Worm (Caenorhabditis elegans): ENCODE results near the gene pals-38.

The pals-38 gene

DNA sequence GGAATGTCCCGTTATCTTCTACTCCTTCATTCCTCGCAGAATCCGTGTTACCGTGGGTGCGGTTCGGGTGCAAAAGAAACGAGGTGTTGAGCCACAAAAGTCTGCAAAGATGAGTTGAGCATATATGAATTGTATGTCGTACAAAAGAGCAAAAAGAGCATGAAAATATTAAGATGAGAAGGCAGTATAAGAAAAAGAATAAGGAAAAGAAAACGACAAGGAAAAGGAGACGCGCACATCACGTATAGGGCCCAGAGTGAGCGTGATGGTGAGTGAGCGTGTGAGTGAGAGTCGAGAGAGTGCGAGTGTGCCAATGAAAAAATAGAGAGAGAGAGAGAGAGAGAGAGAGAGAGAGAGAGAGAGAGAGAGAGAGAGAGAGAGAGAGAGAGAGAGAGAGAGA, 16.1 kb upstream of the pals-38 start, which contains the start of gene egl-10:
Gene egl-10, minus strand, starts transcription at position 101 of the 400 bp plus-strand sequence.
- TF ChIP-seq egl-27 (tag; optimal IDR thresholded peaks at IDR 0.05), result no peak
- TF ChIP-seq mab-5 (tag; optimal IDR thresholded peaks at IDR 0.05), result no peak
- TF ChIP-seq nhr-6 (tag; optimal IDR thresholded peaks at IDR 0.05), result no peak
- TF ChIP-seq ztf-1 (GFP tag; conservative IDR thresholded peaks at IDR 0.05), result no peak
- no peak for TF ChIP-seq nhr-10 (tag; optimal IDR thresholded peaks at IDR 0.05)
- no peak for TF ChIP-seq Y55F3AM.14 (GFP tag; optimal IDR thresholded peaks at IDR 0.05)
- TF ChIP-seq ztf-11 (tag; optimal IDR thresholded peaks at IDR 0.05), result no peak
- no peak for TF ChIP-seq lin-39 (tag; optimal IDR thresholded peaks at IDR 0.05)
- TF ChIP-seq ZK546.5 (tag; optimal IDR thresholded peaks at IDR 0.05), result no peak
- TF ChIP-seq nhr-12 (tag; optimal IDR thresholded peaks at IDR 0.05), result no peak
- no peak for TF ChIP-seq elt-1 (tag; optimal IDR thresholded peaks at IDR 0.05)
- peak; percentile 14 for TF ChIP-seq nhr-129 (tag; optimal IDR thresholded peaks at IDR 0.05)
- peak in 1 of 2 experiments; percentile 8 for TF ChIP-seq lsy-2 (tag; optimal IDR thresholded peaks at IDR 0.05)
- no peak for TF ChIP-seq unc-39 (tag; optimal IDR thresholded peaks at IDR 0.05)
- no peak for TF ChIP-seq nhr-237 (tag; optimal IDR thresholded peaks at IDR 0.05)
- no peak for TF ChIP-seq nhr-21 (tag; optimal IDR thresholded peaks at IDR 0.05)
- TF ChIP-seq dmd-4 (tag; optimal IDR thresholded peaks at IDR 0.05), result no peak
- TF ChIP-seq ztf-4 (tag; optimal IDR thresholded peaks at IDR 0.05), result no peak
- TF ChIP-seq sma-9 (GFP tag; optimal IDR thresholded peaks at IDR 0.05), result peak; percentile 26
- TF ChIP-seq sma-9 (tag; optimal IDR thresholded peaks at IDR 0.05), result no peak

DNA sequence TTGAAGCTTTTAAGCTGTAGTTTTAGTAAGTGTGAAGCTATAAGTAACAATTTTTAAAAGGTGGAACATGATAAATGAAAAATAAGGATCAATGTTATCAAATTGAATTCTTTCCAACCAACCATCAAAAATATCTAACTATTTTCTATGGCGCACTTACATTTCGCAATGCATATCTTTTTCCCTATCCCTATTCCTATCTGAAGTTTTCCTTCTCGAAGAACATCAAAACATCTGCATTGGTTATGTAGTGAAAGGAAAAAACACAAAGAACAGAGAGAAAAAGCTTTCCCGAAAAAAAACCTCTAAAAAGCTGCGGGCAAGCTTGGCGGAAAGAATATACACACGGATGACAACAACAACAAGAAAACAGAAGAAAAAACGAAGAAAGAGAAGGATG, 13.8 kb upstream of the pals-38 start:
- TF ChIP-seq snpc-4 (tag; optimal IDR thresholded peaks at IDR 0.05) (no peak), unc-55 (GFP tag; optimal IDR thresholded peaks at IDR 0.05) (peak; percentile 38)

DNA sequence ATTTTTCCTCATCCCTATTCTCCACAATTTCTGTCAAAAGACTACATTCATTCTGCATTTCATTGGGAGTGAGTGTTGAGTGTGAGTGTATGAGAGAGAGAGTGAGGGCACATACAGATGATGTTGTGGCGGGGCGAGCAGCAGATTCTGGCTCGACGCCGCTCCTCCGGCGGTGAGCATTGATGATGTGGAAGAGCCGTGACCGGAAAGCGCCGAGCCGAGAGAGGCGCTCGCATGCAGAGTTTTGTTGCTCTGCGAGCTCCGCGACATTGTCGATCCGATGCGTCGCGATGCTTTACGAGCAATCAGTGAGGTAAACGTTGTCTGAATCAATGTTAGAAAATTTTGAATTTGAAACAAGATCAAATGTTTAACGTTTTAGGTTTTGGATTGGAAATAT, 8.9 kb upstream of the pals-38 start:
- no peak for TF ChIP-seq ama-1 (optimal IDR thresholded peaks at IDR 0.05)
- TF ChIP-seq elt-1 (tag; optimal IDR thresholded peaks at IDR 0.05), result no peak
- no peak for TF ChIP-seq ZK546.5 (tag; optimal IDR thresholded peaks at IDR 0.05)
- no peak for TF ChIP-seq blmp-1 (tag; optimal IDR thresholded peaks at IDR 0.05; ENCODE audit: insufficient read depth)
- TF ChIP-seq nhr-11 (tag; optimal IDR thresholded peaks at IDR 0.05), result no peak
- no peak for TF ChIP-seq lin-13 (GFP tag; optimal IDR thresholded peaks at IDR 0.05)
- TF ChIP-seq lin-39 (tag; optimal IDR thresholded peaks at IDR 0.05), result no peak
- no peak for TF ChIP-seq ceh-82 (tag; optimal IDR thresholded peaks at IDR 0.05)
- no peak for TF ChIP-seq C34F6.9 (tag; optimal IDR thresholded peaks at IDR 0.05)

DNA sequence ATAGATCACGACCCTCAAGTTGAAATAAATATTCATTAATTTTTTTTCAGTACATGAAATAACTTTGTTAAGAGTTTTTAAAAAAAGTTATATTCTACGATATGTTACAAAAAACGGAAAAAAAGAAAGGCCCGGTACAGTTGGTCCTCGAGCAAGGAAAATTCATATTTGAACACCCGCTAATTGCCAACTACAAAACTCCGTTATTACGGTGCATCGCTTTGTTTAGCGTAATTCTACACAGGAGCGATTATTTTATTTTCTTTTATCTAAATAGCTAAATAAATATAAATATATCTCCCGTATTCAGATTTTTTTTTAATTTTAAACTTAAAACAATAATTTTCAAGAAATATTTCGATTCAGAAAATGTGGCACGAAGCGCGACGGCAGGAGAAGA, 3.6 kb upstream of the pals-38 start, which contains the start of gene F28C1.1:
Gene F28C1.1, plus strand, starts transcription at position 365 of the 400 bp plus-strand sequence.
- TF ChIP-seq mbf-1 (tag; optimal IDR thresholded peaks at IDR 0.05) (no peak), nhr-12 (tag; optimal IDR thresholded peaks at IDR 0.05) (no peak), gmeb-1 (tag; optimal IDR thresholded peaks at IDR 0.05) (peak; percentile 89), peb-1 (tag; optimal IDR thresholded peaks at IDR 0.05) (no peak), nhr-10 (tag; optimal IDR thresholded peaks at IDR 0.05) (no peak), snpc-4 (tag; optimal IDR thresholded peaks at IDR 0.05) (no peak), fos-1 (tag; optimal IDR thresholded peaks at IDR 0.05) (no peak), nhr-77 (tag; optimal IDR thresholded peaks at IDR 0.05) (no peak), nhr-11 (tag; optimal IDR thresholded peaks at IDR 0.05) (no peak), elt-3 (tag; optimal IDR thresholded peaks at IDR 0.05) (no peak), lin-13 (GFP tag; optimal IDR thresholded peaks at IDR 0.05) (peak; percentile 7), lin-39 (tag; optimal IDR thresholded peaks at IDR 0.05) (no peak), skn-1 (tag; optimal IDR thresholded peaks at IDR 0.05) (no peak), R02D3.7 (tag; optimal IDR thresholded peaks at IDR 0.05) (peak; percentile 29), sem-4 (tag; optimal IDR thresholded peaks at IDR 0.05) (no peak), egl-27 (tag; optimal IDR thresholded peaks at IDR 0.05) (no peak), unc-55 (GFP tag; optimal IDR thresholded peaks at IDR 0.05) (peak; percentile 62), ztf-11 (tag; optimal IDR thresholded peaks at IDR 0.05) (no peak), nhr-25 (tag; optimal IDR thresholded peaks at IDR 0.05) (no peak), C34F6.9 (tag; optimal IDR thresholded peaks at IDR 0.05) (peak; percentile 40), mdl-1 (tag; optimal IDR thresholded peaks at IDR 0.05) (no peak), ceh-16 (tag; optimal IDR thresholded peaks at IDR 0.05) (no peak), unc-39 (tag; optimal IDR thresholded peaks at IDR 0.05) (no peak)

Data from whole organism, L2 larva.